Fruit fly (Drosophila melanogaster): Measurements from ENCODE around the gene CG6650.

The CG6650 gene

dm6 chr3L:14004963-14005458 is 26.2 kb upstream of the CG6650 start (continued):
- TF ChIP-seq amos (GFP tag; IDR thresholded peaks at IDR 0.05; ENCODE audit: partially characterized antibody) (peak; percentile 23; the same call in 1 of the 2 replicates), MBD-R2 (GFP tag; IDR thresholded peaks at IDR 0.05) (peak; percentile 85), pum (GFP tag; optimal IDR thresholded peaks at IDR 0.05) (peak; percentile 96), exex (tag; optimal IDR thresholded peaks at IDR 0.05) (peak; percentile 73), D (optimal IDR thresholded peaks at IDR 0.05) (no peak), D (GFP tag; optimal IDR thresholded peaks at IDR 0.05) (peak; percentile 94), Hr51 (GFP tag; optimal IDR thresholded peaks at IDR 0.05) (peak; percentile 93 to 96), Side (GFP tag; optimal IDR thresholded peaks at IDR 0.05) (peak; percentile 94), nmo (GFP tag; optimal IDR thresholded peaks at IDR 0.05) (peak; percentile 96), esg (GFP tag; conservative IDR thresholded peaks at IDR 0.05) (peak; percentile 95), CG2120 (GFP tag; optimal IDR thresholded peaks at IDR 0.05) (peak; percentile 97), CG2199 (GFP tag; IDR thresholded peaks at IDR 0.05) (peak; percentile 98), cg (GFP tag; optimal IDR thresholded peaks at IDR 0.05) (peak; percentile 92), bsh (GFP tag; optimal IDR thresholded peaks at IDR 0.05) (peak; percentile 95 to 97), oc (tag; optimal IDR thresholded peaks at IDR 0.05) (peak; percentile 97), crp (GFP tag; optimal IDR thresholded peaks at IDR 0.05) (peak in 1 of 2 experiments; percentile 63), CG13894 (tag; optimal IDR thresholded peaks at IDR 0.05) (peak; percentile 88), sens-2 (GFP tag; IDR thresholded peaks at IDR 0.05) (peak; percentile 86), CG12942 (GFP tag; optimal IDR thresholded peaks at IDR 0.05) (peak; percentile 94), CG8765 (GFP tag; IDR thresholded peaks at IDR 0.05) (peak; percentile 80), Opbp (GFP tag; IDR thresholded peaks at IDR 0.05; ENCODE audit: partially characterized antibody) (peak; percentile 40; the same call in 1 of the 3 replicates), croc (GFP tag; conservative IDR thresholded peaks at IDR 0.05) (peak; percentile 85), wor (GFP tag; IDR thresholded peaks at IDR 0.05) (peak; percentile 93), nerfin-1 (tag; optimal IDR thresholded peaks at IDR 0.05) (peak; percentile 94), zfh2 (GFP tag; optimal IDR thresholded peaks at IDR 0.05) (peak; percentile 94), CG7839 (tag; optimal IDR thresholded peaks at IDR 0.05) (peak; percentile 96), CG15269 (tag; optimal IDR thresholded peaks at IDR 0.05) (peak; percentile 98), CG4854 (GFP tag; optimal IDR thresholded peaks at IDR 0.05) (peak; percentile 92), ap (GFP tag; IDR thresholded peaks at IDR 0.05) (peak; percentile 95), gsb-n (tag; optimal IDR thresholded peaks at IDR 0.05) (no peak), maf-S (GFP tag; optimal IDR thresholded peaks at IDR 0.05) (peak; percentile 92), HmgZ (tag; optimal IDR thresholded peaks at IDR 0.05) (peak; percentile 95), repo (GFP tag; optimal IDR thresholded peaks at IDR 0.05) (peak; percentile 94), prd (optimal IDR thresholded peaks at IDR 0.05) (no peak), prd (GFP tag; IDR thresholded peaks at IDR 0.05) (peak; percentile 93), CG4282 (GFP tag; optimal IDR thresholded peaks at IDR 0.05) (peak; percentile 94), CG31441 (GFP tag; IDR thresholded peaks at IDR 0.05) (peak; percentile 93), usp (GFP tag; optimal IDR thresholded peaks at IDR 0.05) (no peak), Myb (GFP tag; optimal IDR thresholded peaks at IDR 0.05) (peak; percentile 86), unpg (GFP tag; optimal IDR thresholded peaks at IDR 0.05) (peak; percentile 96), CG34422 (GFP tag; IDR thresholded peaks at IDR 0.05) (peak; percentile 97), Drgx (GFP tag; IDR thresholded peaks at IDR 0.05) (peak; percentile 99), CG4820 (GFP tag; optimal IDR thresholded peaks at IDR 0.05) (peak; percentile 94), Fer2 (tag; optimal IDR thresholded peaks at IDR 0.05) (peak; percentile 82), tin (GFP tag; optimal IDR thresholded peaks at IDR 0.05) (peak; percentile 97), HHEX (GFP tag; optimal IDR thresholded peaks at IDR 0.05) (peak; percentile 93), cad (GFP tag; optimal IDR thresholded peaks at IDR 0.05) (no peak), CG13775 (GFP tag; optimal IDR thresholded peaks at IDR 0.05) (peak; percentile 85), Awh (GFP tag; IDR thresholded peaks at IDR 0.05) (peak; percentile 87), CG32532 (GFP tag; IDR thresholded peaks at IDR 0.05) (peak; percentile 87), Atf3 (GFP tag; optimal IDR thresholded peaks at IDR 0.05) (peak; percentile 93)

Data from whole organism, embryonic.